Fruit fly (Drosophila melanogaster): Measurements from ENCODE around the gene CG33124.

DNA sequence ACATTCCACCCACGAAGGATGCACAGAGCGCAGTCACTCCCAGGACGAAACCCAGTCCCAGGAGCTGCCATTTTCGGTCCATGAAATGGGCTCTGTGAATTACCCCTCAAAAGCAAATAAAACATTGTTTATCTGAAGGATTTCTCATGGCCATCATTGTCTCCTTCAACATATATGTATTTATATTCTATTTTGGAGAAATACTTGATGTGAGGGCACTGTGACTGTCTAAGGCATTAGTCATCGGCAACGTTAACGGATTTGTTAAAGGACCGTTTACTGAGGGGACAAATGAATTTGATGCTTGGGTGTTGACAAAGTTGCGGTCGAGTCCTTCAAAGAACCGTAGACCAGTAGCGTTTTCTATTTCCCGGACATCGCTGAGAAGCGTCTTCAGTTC lies 30.4 kb upstream of the CG33124 start, which contains the start of gene Tengl2:
- TF ChIP-seq CTCF (optimal IDR thresholded peaks at IDR 0.05) (no peak), CG8478 (optimal IDR thresholded peaks at IDR 0.05) (no peak)

Data from S2 (cell line).